Fruit fly (Drosophila melanogaster): ENCODE measurements around the gene spg.
A peak's percentile ranks its signal among the peaks of the same experiment; 100 is the strongest.

spg gene

dm6 chr3R:28844611-28845376 is at the start of gene spg, which contains the start of gene Apc:
Gene spg (plus strand): TSS chr3R:28845270.
Gene Apc (minus strand): TSS chr3R:28844748.
- peak; percentile 59 to 63 for TF ChIP-seq CTCF (optimal IDR thresholded peaks at IDR 0.05)
- no peak for TF ChIP-seq CG8478 (optimal IDR thresholded peaks at IDR 0.05)

- TF ChIP-seq CTCF (optimal IDR thresholded peaks at IDR 0.05) (no peak), CG8478 (optimal IDR thresholded peaks at IDR 0.05) (no peak)
Measured at dm6 chr3R:28805164-28805563, 39.9 kb upstream of the spg start.

dm6 chr3R:28806402-28806801 is 38.7 kb upstream of the spg start, which contains the start of gene CheB98a:
Gene CheB98a (plus strand): TSS chr3R:28806702.
- TF ChIP-seq CG8478 (optimal IDR thresholded peaks at IDR 0.05) (no peak), CTCF (optimal IDR thresholded peaks at IDR 0.05) (no peak)

- no peak for TF ChIP-seq CG8478 (optimal IDR thresholded peaks at IDR 0.05)
- no peak for TF ChIP-seq CTCF (optimal IDR thresholded peaks at IDR 0.05)
Measured at dm6 chr3R:28810942-28811676, 34.0 kb upstream of the spg start, which contains the start of gene wdn. Gene wdn (minus strand): TSS chr3R:28811337.

- TF ChIP-seq CTCF (optimal IDR thresholded peaks at IDR 0.05) (no peak), CG8478 (optimal IDR thresholded peaks at IDR 0.05) (no peak)
Measured at dm6 chr3R:28811677-28812465, 33.2 kb upstream of the spg start, which contains the start of gene Prp39. Gene Prp39 (plus strand): TSS chr3R:28812102.

- TF ChIP-seq CTCF (optimal IDR thresholded peaks at IDR 0.05) = no peak
Measured at dm6 chr3R:28819555-28820305, 25.3 kb upstream of the spg start, which contains the start of the genes CG1523 and CG1647. Gene CG1523 (minus strand): TSS chr3R:28819668. Gene CG1647 (plus strand): TSS chr3R:28820221.

dm6 chr3R:28827222-28827621 is 17.8 kb upstream of the spg start:
- TF ChIP-seq CG8478 (optimal IDR thresholded peaks at IDR 0.05) (no peak), CTCF (optimal IDR thresholded peaks at IDR 0.05) (no peak)

- TF ChIP-seq CTCF (optimal IDR thresholded peaks at IDR 0.05) (no peak), CG8478 (optimal IDR thresholded peaks at IDR 0.05) (no peak)
Measured at dm6 chr3R:28829328-28829916, 15.6 kb upstream of the spg start.

- TF ChIP-seq CG8478 (optimal IDR thresholded peaks at IDR 0.05) (no peak), CTCF (optimal IDR thresholded peaks at IDR 0.05) (no peak)
Measured at dm6 chr3R:28830746-28831145, 14.3 kb upstream of the spg start.

dm6 chr3R:28831172-28831571 is 13.9 kb upstream of the spg start:
- TF ChIP-seq CTCF (optimal IDR thresholded peaks at IDR 0.05) = no peak
- no peak for TF ChIP-seq CG8478 (optimal IDR thresholded peaks at IDR 0.05)

dm6 chr3R:28831626-28832267 is 13.3 kb upstream of the spg start, which contains the start of gene WASp:
Gene WASp (minus strand): TSS chr3R:28832024.
- TF ChIP-seq CTCF (optimal IDR thresholded peaks at IDR 0.05) (peak in 1 of 2 experiments; percentile 24), CG8478 (optimal IDR thresholded peaks at IDR 0.05) (no peak)

- TF ChIP-seq CG8478 (optimal IDR thresholded peaks at IDR 0.05) = no peak
- no peak for TF ChIP-seq CTCF (optimal IDR thresholded peaks at IDR 0.05)
Measured at dm6 chr3R:28840620-28841019, 4.5 kb upstream of the spg start.

dm6 chr3R:28841968-28842367 is 3.1 kb upstream of the spg start:
- TF ChIP-seq CTCF (optimal IDR thresholded peaks at IDR 0.05) (no peak), CG8478 (optimal IDR thresholded peaks at IDR 0.05) (no peak)

All from S2 (cell line).